Worm (Caenorhabditis elegans) whole organism, L4 larva: ENCODE measurements around the gene irld-49.

ENCODE experiments used
- ces-1 ChIP-seq: fragments of 150-350 bp; sonication (generic microtip); optimal IDR thresholded peaks from 4 replicates; lab custom pipeline; 2014; ENCODE audit warnings: missing biosample characterization, missing genetic modification reagents, missing genetic modification characterization
- fos-1 ChIP-seq: fragments of 150-350 bp; optimal IDR thresholded peaks from 2 replicates; lab custom pipeline; 2014; ENCODE audit warnings: missing biosample characterization, missing genetic modification characterization
- hlh-30 ChIP-seq: sonication (generic microtip); optimal IDR thresholded peaks from 2 replicates; lab custom pipeline; 2017; ENCODE audit warnings: antibody characterized with exemption, mild to moderate bottlenecking, missing genetic modification characterization, missing compliant biosample characterization; ENCODE audit not compliant: insufficient read depth
- lin-39 ChIP-seq: fragments of 150-350 bp; optimal IDR thresholded peaks from 2 replicates; lab custom pipeline; 2014; ENCODE audit warnings: missing biosample characterization, missing genetic modification reagents, missing genetic modification characterization
- php-3 ChIP-seq: fragments of 200-800 bp; sonication (Bioruptor generic); IDR thresholded peaks from 2 replicates; pipeline ENCODE4 v1.3.6; 2022; ENCODE audit warnings: missing genetic modification reagents, missing genetic modification characterization, missing compliant biosample characterization
- skn-1 ChIP-seq: fragments of 150-350 bp; optimal IDR thresholded peaks from 2 replicates; lab custom pipeline; 2014; ENCODE audit warnings: missing biosample characterization, missing genetic modification characterization
- unc-130 ChIP-seq: sonication (generic microtip); optimal IDR thresholded peaks from 2 replicates; lab custom pipeline; 2016; ENCODE audit warnings: missing genetic modification reagents, missing genetic modification characterization, missing compliant biosample characterization
- ztf-11 ChIP-seq: fragments of 150-350 bp; optimal IDR thresholded peaks from 2 replicates; lab custom pipeline; 2014; ENCODE audit warnings: missing biosample characterization, missing genetic modification characterization

- TF ChIP-seq hlh-30 (no peak), lin-39 (tag; lab: Kevin White, UChicago) (no peak), ztf-11 (tag; lab: Kevin White, UChicago) (no peak), skn-1 (no peak), fos-1 (tag; lab: Kevin White, UChicago) (no peak), unc-130 (no peak), ces-1 (no peak), php-3 (GFP tag; lab: Robert Waterston, UW) (no peak)
Observed at ce11 chrII:2925032-2925431, 18.9 kb upstream of the irld-49 start.
